Worm (Caenorhabditis elegans) whole organism, L4 larva: ENCODE results near the gene prx-12.

Experiments used
- lim-7 ChIP-seq: fragments of 200-800 bp; sonication (Bioruptor generic); IDR thresholded peaks from 2 replicates; pipeline ENCODE4 v1.3.6; 2022; ENCODE audit warnings: missing genetic modification characterization, missing compliant biosample characterization

prx-12 gene

DNA sequence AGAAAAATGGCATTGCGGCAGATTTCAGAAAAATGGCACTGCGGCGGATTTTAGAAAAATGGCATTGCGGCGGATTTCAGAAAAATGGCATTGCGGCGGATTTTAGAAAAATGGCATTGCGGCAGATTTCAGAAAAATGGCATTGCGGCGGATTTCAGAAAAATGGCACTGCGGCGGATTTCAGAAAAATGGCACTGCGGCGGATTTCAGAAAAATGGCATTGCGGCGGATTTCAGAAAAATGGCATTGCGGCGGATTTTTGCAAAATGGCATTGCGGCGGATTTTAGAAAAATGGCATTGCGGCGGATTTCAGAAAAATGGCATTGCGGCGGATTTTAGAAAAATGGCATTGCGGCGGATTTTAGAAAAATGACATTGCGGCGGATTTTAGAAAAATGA is 50.2 kb downstream of the prx-12 start:
- TF ChIP-seq lim-7: 0 out of 2 replicates have a peak, but pooled peaks have one; percentile 17
